Fruit fly (Drosophila melanogaster): ENCODE data around the gene CG17917.

CG17917 gene

dm6 chr3R:6373512-6374306 lies 31.9 kb downstream of the CG17917 start (continued):
- TF ChIP-seq Dp (GFP tag; optimal IDR thresholded peaks at IDR 0.05), result no peak
- no peak for TF ChIP-seq cad (GFP tag; optimal IDR thresholded peaks at IDR 0.05)
- no peak for TF ChIP-seq H15 (GFP tag; IDR thresholded peaks at IDR 0.05)
- TF ChIP-seq vvl (GFP tag; IDR thresholded peaks at IDR 0.05), result peak; percentile 59; the same call in 1 of the 2 replicates
- TF ChIP-seq sr (GFP tag; IDR thresholded peaks at IDR 0.05), result no peak
- TF ChIP-seq CG8478 (optimal IDR thresholded peaks at IDR 0.05), result no peak
- peak; percentile 84 for TF ChIP-seq CG15514 (GFP tag; optimal IDR thresholded peaks at IDR 0.05)
- TF ChIP-seq gem (tag; optimal IDR thresholded peaks at IDR 0.05), result peak; percentile 68
- TF ChIP-seq Gug (GFP tag; IDR thresholded peaks at IDR 0.05), result no peak
- peak; percentile 52 for TF ChIP-seq mirr (GFP tag; optimal IDR thresholded peaks at IDR 0.05)
- no peak for TF ChIP-seq ssp (GFP tag; IDR thresholded peaks at IDR 0.05)
- peak; percentile 55 for TF ChIP-seq CrebB (tag; optimal IDR thresholded peaks at IDR 0.05)
- TF ChIP-seq CoRest (tag; optimal IDR thresholded peaks at IDR 0.05), result peak; percentile 51
- peak; percentile 10 for TF ChIP-seq Oli (tag; optimal IDR thresholded peaks at IDR 0.05)
- peak; percentile 37; the same call in 1 of the 2 replicates for TF ChIP-seq gsb (GFP tag; IDR thresholded peaks at IDR 0.05)
- no peak for TF ChIP-seq Poxn (GFP tag; IDR thresholded peaks at IDR 0.05)
- peak; percentile 10 for TF ChIP-seq CG4328 (GFP tag; optimal IDR thresholded peaks at IDR 0.05)
- no peak for TF ChIP-seq fru (optimal IDR thresholded peaks at IDR 0.05)
- peak; percentile 5 for TF ChIP-seq chn (GFP tag; optimal IDR thresholded peaks at IDR 0.05)
- TF ChIP-seq ewg (GFP tag; optimal IDR thresholded peaks at IDR 0.05), result no peak
- no peak for TF ChIP-seq sima (GFP tag; optimal IDR thresholded peaks at IDR 0.05)
- TF ChIP-seq CG7556 (GFP tag; optimal IDR thresholded peaks at IDR 0.05), result peak; percentile 65
- TF ChIP-seq ab (GFP tag; optimal IDR thresholded peaks at IDR 0.05), result no peak
- peak; percentile 34; the same call in 1 of the 3 replicates for TF ChIP-seq tgo (GFP tag; IDR thresholded peaks at IDR 0.05)
- no peak for TF ChIP-seq ro (GFP tag; IDR thresholded peaks at IDR 0.05)
- TF ChIP-seq btn (GFP tag; optimal IDR thresholded peaks at IDR 0.05), result no peak
- no peak for TF ChIP-seq Bgb (GFP tag; IDR thresholded peaks at IDR 0.05; ENCODE audit: partially characterized antibody)
- TF ChIP-seq CG6683 (GFP tag; optimal IDR thresholded peaks at IDR 0.05), result peak; percentile 52
- TF ChIP-seq CG15479 (GFP tag; optimal IDR thresholded peaks at IDR 0.05), result no peak
- TF ChIP-seq Max (GFP tag; optimal IDR thresholded peaks at IDR 0.05), result peak; percentile 71
- no peak for TF ChIP-seq CG18619 (GFP tag; optimal IDR thresholded peaks at IDR 0.05)
- TF ChIP-seq CG31365 (tag; optimal IDR thresholded peaks at IDR 0.05), result peak; percentile 4
- no peak for TF ChIP-seq CG12104 (GFP tag; optimal IDR thresholded peaks at IDR 0.05)
- no peak for TF ChIP-seq CG11560 (tag; IDR thresholded peaks at IDR 0.05)
- TF ChIP-seq repo (GFP tag; optimal IDR thresholded peaks at IDR 0.05), result no peak
- no peak for TF ChIP-seq Spps (tag; optimal IDR thresholded peaks at IDR 0.05)
- TF ChIP-seq PHDP (tag; optimal IDR thresholded peaks at IDR 0.05), result peak; percentile 75
- TF ChIP-seq CG10209 (GFP tag; optimal IDR thresholded peaks at IDR 0.05), result peak; percentile 78
- TF ChIP-seq CG11696 (GFP tag; IDR thresholded peaks at IDR 0.05), result no peak
- TF ChIP-seq CG10959 (GFP tag; IDR thresholded peaks at IDR 0.05), result no peak
- no peak for TF ChIP-seq so (GFP tag; IDR thresholded peaks at IDR 0.05)
- peak; percentile 2 for TF ChIP-seq Mad (GFP tag; optimal IDR thresholded peaks at IDR 0.05)
- TF ChIP-seq sd (tag; optimal IDR thresholded peaks at IDR 0.05), result no peak
- no peak for TF ChIP-seq ac (GFP tag; optimal IDR thresholded peaks at IDR 0.05)
- TF ChIP-seq D (optimal IDR thresholded peaks at IDR 0.05), result no peak
- no peak for TF ChIP-seq D (GFP tag; optimal IDR thresholded peaks at IDR 0.05)
- no peak for TF ChIP-seq ttk (GFP tag; IDR thresholded peaks at IDR 0.05)
- peak; percentile 61; the same call in 3 of the 4 replicates for TF ChIP-seq Dll (GFP tag; IDR thresholded peaks at IDR 0.05; ENCODE audit: partially characterized antibody)
- TF ChIP-seq gfzf (GFP tag; optimal IDR thresholded peaks at IDR 0.05), result no peak
- no peak for TF ChIP-seq sisA (GFP tag; IDR thresholded peaks at IDR 0.05)
- no peak for TF ChIP-seq ap (GFP tag; IDR thresholded peaks at IDR 0.05)
